Worm (Caenorhabditis elegans) whole organism, mixed stage, embryonic: ENCODE results near the gene aagr-3.

ENCODE experiments used
- M03D4.4 ChIP-seq: sonication (generic microtip); optimal IDR thresholded peaks from 2 replicates; lab custom pipeline; 2017; ENCODE audit warnings: mild to moderate bottlenecking, missing genetic modification characterization, missing compliant biosample characterization
- bed-3 ChIP-seq: fragments of 200-800 bp; sonication (Bioruptor generic); optimal IDR thresholded peaks from 3 replicates; lab custom pipeline; 2018; ENCODE audit warnings: mild to moderate bottlenecking, missing genetic modification characterization, moderate library complexity, missing compliant biosample characterization
- blmp-1 ChIP-seq: fragments of 150-350 bp; optimal IDR thresholded peaks from 2 replicates; lab custom pipeline; 2014; ENCODE audit warnings: missing biosample characterization, missing genetic modification characterization
- ceh-39 ChIP-seq: fragments of 150-350 bp; optimal IDR thresholded peaks from 2 replicates; lab custom pipeline; 2014; ENCODE audit warnings: missing biosample characterization, missing genetic modification characterization
- ceh-43 ChIP-seq: fragments of 200-800 bp; sonication (Bioruptor generic); optimal IDR thresholded peaks from 2 replicates; lab custom pipeline; 2018; ENCODE audit warnings: mild to moderate bottlenecking, missing genetic modification characterization, moderate library complexity, missing compliant biosample characterization
- ceh-83 ChIP-seq: fragments of 200-800 bp; sonication (Bioruptor generic); optimal IDR thresholded peaks from 2 replicates; lab custom pipeline; 2018; ENCODE audit warnings: mild to moderate bottlenecking, missing genetic modification characterization, missing compliant biosample characterization
- ces-1 ChIP-seq: fragments of 150-350 bp; optimal IDR thresholded peaks from 2 replicates; lab custom pipeline; 2014; ENCODE audit warnings: missing biosample characterization, missing genetic modification reagents, missing genetic modification characterization
- drap-1 ChIP-seq: fragments of 200-800 bp; sonication (Bioruptor generic); optimal IDR thresholded peaks from 3 replicates; lab custom pipeline; 2018; ENCODE audit warnings: mild to moderate bottlenecking, missing genetic modification characterization, missing compliant biosample characterization
- flh-1 ChIP-seq: fragments of 200-800 bp; sonication (Bioruptor generic); optimal IDR thresholded peaks from 2 replicates; lab custom pipeline; 2018; ENCODE audit warnings: mild to moderate bottlenecking, missing genetic modification characterization, moderate library complexity, missing compliant biosample characterization
- ham-2 ChIP-seq: fragments of 200-800 bp; sonication (Bioruptor generic); optimal IDR thresholded peaks from 2 replicates; lab custom pipeline; 2018; ENCODE audit warnings: mild to moderate bottlenecking, missing genetic modification characterization, missing compliant biosample characterization
- hlh-1 ChIP-seq: fragments of 150-350 bp; optimal IDR thresholded peaks from 2 replicates; lab custom pipeline; 2014; ENCODE audit warnings: missing biosample characterization, missing genetic modification reagents, missing genetic modification characterization
- lin-13 ChIP-seq: fragments of 150-350 bp; optimal IDR thresholded peaks from 2 replicates; lab custom pipeline; 2014; ENCODE audit warnings: missing biosample characterization, missing genetic modification characterization
- lin-32 ChIP-seq: fragments of 200-800 bp; sonication (Bioruptor generic); optimal IDR thresholded peaks from 2 replicates; lab custom pipeline; 2018; ENCODE audit warnings: mild to moderate bottlenecking, missing genetic modification characterization, missing compliant biosample characterization
- lsy-2 ChIP-seq: fragments of 150-350 bp; optimal IDR thresholded peaks from 2 replicates; lab custom pipeline; 2014; ENCODE audit warnings: missing biosample characterization, missing genetic modification characterization
- mab-5 ChIP-seq: fragments of 150-350 bp; optimal IDR thresholded peaks from 2 replicates; lab custom pipeline; 2014; ENCODE audit warnings: missing biosample characterization, missing genetic modification characterization
- mep-1 ChIP-seq: fragments of 150-350 bp; optimal IDR thresholded peaks from 2 replicates; lab custom pipeline; 2017; ENCODE audit warnings: missing biosample characterization, missing genetic modification reagents, missing genetic modification characterization, inconsistent platforms
- mls-2 ChIP-seq: sonication (generic microtip); optimal IDR thresholded peaks from 2 replicates; lab custom pipeline; 2016; ENCODE audit warnings: mild to moderate bottlenecking, missing genetic modification characterization, moderate library complexity, missing compliant biosample characterization
- nhr-12 ChIP-seq: fragments of 150-350 bp; optimal IDR thresholded peaks from 2 replicates; lab custom pipeline; 2014; ENCODE audit warnings: missing biosample characterization, missing genetic modification characterization
- nhr-2 ChIP-seq: fragments of 150-350 bp; optimal IDR thresholded peaks from 2 replicates; lab custom pipeline; 2014; ENCODE audit warnings: missing biosample characterization, missing genetic modification characterization
- nhr-237 ChIP-seq: fragments of 150-350 bp; optimal IDR thresholded peaks from 2 replicates; lab custom pipeline; 2014; ENCODE audit warnings: missing biosample characterization, missing genetic modification characterization
- nhr-76 ChIP-seq: sonication (generic microtip); optimal IDR thresholded peaks from 2 replicates; lab custom pipeline; 2017; ENCODE audit warnings: missing biosample characterization, missing genetic modification characterization
- pha-4 ChIP-seq: fragments of 150-350 bp; optimal IDR thresholded peaks from 2 replicates; lab custom pipeline; 2018; ENCODE audit warnings: missing biosample characterization, missing genetic modification reagents, missing genetic modification characterization
- sem-2 ChIP-seq: fragments of 200-800 bp; sonication (Bioruptor generic); optimal IDR thresholded peaks from 2 replicates; lab custom pipeline; 2018; ENCODE audit warnings: mild to moderate bottlenecking, missing genetic modification characterization, missing compliant biosample characterization
- snpc-4 ChIP-seq: fragments of 150-350 bp; optimal IDR thresholded peaks from 2 replicates; lab custom pipeline; 2014; ENCODE audit warnings: missing biosample characterization, missing genetic modification characterization
- sptf-1 ChIP-seq: sonication (generic microtip); optimal IDR thresholded peaks from 2 replicates; lab custom pipeline; 2017; ENCODE audit warnings: mild to moderate bottlenecking, missing genetic modification characterization, moderate library complexity, missing compliant biosample characterization
- tbx-8 ChIP-seq: fragments of 200-800 bp; sonication (Bioruptor generic); optimal IDR thresholded peaks from 2 replicates; lab custom pipeline; 2018; ENCODE audit warnings: mild to moderate bottlenecking, missing genetic modification characterization, moderate library complexity, missing compliant biosample characterization
- unc-120 ChIP-seq: sonication (generic microtip); optimal IDR thresholded peaks from 2 replicates; lab custom pipeline; 2017; ENCODE audit warnings: missing genetic modification characterization, missing compliant biosample characterization; ENCODE audit not compliant: poor library complexity, severe bottlenecking
- unc-39 ChIP-seq: fragments of 150-350 bp; optimal IDR thresholded peaks from 2 replicates; lab custom pipeline; 2014; ENCODE audit warnings: missing biosample characterization, missing genetic modification characterization
- unc-62 ChIP-seq: fragments of 150-350 bp; optimal IDR thresholded peaks from 2 replicates; lab custom pipeline; 2014; ENCODE audit warnings: missing biosample characterization, missing genetic modification reagents, missing genetic modification characterization
- zip-8 ChIP-seq: fragments of 150-350 bp; optimal IDR thresholded peaks from 2 replicates; lab custom pipeline; 2014; ENCODE audit warnings: missing biosample characterization, missing genetic modification characterization
- ztf-11 ChIP-seq: fragments of 150-350 bp; optimal IDR thresholded peaks from 2 replicates; lab custom pipeline; 2014; ENCODE audit warnings: missing biosample characterization, missing genetic modification characterization

Gene aagr-3

DNA sequence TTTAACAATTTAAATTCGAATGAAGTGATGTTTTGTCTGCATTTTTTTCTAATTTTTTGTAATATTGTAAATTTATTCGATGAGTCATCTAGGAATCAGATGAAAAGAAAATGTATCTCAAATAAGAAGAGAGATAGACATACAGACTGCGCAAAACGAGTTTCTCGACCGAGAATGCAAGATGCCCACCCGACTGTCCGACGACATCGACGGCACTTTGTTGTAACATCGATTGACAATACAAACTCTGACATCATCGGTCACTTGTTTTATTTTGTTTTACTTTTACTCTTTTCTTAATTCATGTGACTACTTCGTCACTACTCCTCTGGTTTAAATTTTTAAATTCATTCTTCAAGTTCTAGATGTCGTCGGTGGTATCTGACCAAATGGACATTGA, 11.5 kb upstream of the aagr-3 start, which contains the start of gene sta-2:
Gene sta-2 (plus strand): TSS at position 349 of the 400 bp plus-strand sequence.
- TF ChIP-seq nhr-12 (tag; lab: Kevin White, UChicago) (no peak), bed-3 (GFP tag; lab: Kevin White, UChicago) (no peak), lin-32 (GFP tag; lab: Kevin White, UChicago) (no peak), pha-4 (tag; lab: Kevin White, UChicago) (no peak), lin-13 (no peak), unc-39 (tag; lab: Kevin White, UChicago) (no peak), ceh-43 (no peak), ceh-83 (GFP tag; lab: Kevin White, UChicago) (no peak), unc-62 (no peak), snpc-4 (tag; lab: Kevin White, UChicago) (no peak), unc-120 (tag; lab: Kevin White, UChicago) (no peak), sptf-1 (tag; lab: Kevin White, UChicago) (no peak), M03D4.4 (no peak), nhr-76 (tag; lab: Kevin White, UChicago) (no peak), drap-1 (GFP tag; lab: Kevin White, UChicago) (no peak), sem-2 (GFP tag; lab: Kevin White, UChicago) (no peak), mep-1 (tag; lab: Kevin White, UChicago) (no peak), ztf-11 (tag; lab: Kevin White, UChicago) (no peak)

DNA sequence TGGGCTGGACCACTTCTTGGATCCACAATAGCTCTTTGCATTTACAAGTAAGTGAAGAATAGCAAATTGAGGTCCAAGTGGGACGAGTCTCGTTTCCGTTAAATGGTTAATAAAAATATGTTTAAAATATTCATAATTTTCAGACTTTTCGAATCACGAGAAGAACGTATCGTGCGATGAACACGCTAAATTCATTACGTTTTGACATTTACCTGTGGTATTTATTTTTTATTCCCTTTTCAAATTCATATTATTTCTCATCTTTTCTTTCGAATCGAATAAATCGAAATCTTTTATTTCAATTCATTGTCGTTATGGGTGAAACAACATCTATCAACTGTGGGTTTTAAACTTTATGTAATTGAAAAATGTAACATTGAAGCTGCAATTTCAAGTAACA, 10.1 kb upstream of the aagr-3 start, which contains the start of gene marc-1:
Gene marc-1 (plus strand): TSS at position 301 of the 400 bp plus-strand sequence.
- TF ChIP-seq mls-2 (tag; lab: Kevin White, UChicago) (no peak), ceh-43 (no peak), ces-1 (GFP tag; lab: Kevin White, UChicago) (no peak), M03D4.4 (no peak)

DNA sequence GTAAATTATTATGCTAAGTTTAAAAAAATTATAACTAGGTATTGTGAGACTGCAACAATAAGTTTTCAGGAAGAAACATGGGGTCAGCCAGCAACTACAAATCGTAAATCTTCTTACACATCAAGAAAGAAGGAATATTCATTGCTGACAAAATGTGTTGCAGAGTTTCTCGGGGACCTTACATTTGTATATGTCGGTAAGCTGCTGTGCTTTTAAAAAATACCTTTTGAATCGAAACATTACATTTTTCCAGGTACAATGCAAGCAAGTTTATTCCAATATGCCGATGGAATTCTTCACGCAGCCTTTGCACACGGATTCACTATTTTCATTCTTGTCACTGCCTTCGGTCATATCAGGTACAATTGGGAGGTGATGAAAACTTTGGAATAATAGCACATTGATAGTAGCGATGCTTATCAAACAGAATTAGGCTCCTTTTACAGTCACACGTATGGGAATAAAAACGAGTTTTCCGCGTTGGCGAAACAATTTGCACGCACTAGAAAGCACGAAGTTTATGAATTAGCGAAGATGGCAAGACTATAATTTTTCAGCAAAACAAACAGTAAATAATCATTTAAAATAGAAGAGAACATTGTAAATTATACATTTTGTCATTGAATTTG, 8.9 kb upstream of the aagr-3 start:
- TF ChIP-seq sptf-1 (tag; lab: Kevin White, UChicago) (no peak), mep-1 (tag; lab: Kevin White, UChicago) (no peak), unc-39 (tag; lab: Kevin White, UChicago) (no peak), pha-4 (tag; lab: Kevin White, UChicago) (no peak), nhr-76 (tag; lab: Kevin White, UChicago) (no peak), snpc-4 (tag; lab: Kevin White, UChicago) (no peak), flh-1 (GFP tag; lab: Kevin White, UChicago) (no peak), tbx-8 (no peak), unc-62 (no peak)
- TF ChIP-seq, all 35 proteins: peak for 0

DNA sequence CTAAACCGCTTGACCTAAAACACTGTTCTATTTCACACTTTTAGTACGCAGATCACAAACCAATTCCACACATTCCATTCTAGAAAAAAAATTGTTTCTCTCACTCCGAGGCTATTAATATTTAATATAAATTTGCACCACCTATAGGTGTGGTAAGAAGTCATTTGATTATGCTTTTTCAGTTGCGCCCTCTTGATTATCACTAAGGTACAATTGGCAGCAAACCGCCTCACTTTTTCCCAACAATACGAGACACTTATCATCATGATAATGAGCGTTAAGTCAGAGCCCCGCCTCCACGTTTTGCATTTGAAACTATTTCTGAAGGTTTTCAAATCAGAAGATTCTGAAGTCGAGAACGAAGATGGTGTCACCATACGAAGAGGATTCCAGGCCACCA, 8.0 kb upstream of the aagr-3 start, which contains the start of gene aqp-4:
Gene aqp-4 (plus strand): TSS at position 270 of the 400 bp plus-strand sequence.
- TF ChIP-seq hlh-1 (tag; lab: Kevin White, UChicago) (no peak), nhr-12 (tag; lab: Kevin White, UChicago) (no peak), snpc-4 (tag; lab: Kevin White, UChicago) (no peak), mls-2 (tag; lab: Kevin White, UChicago) (no peak), ceh-39 (no peak), zip-8 (tag; lab: Kevin White, UChicago) (no peak), lsy-2 (tag; lab: Kevin White, UChicago) (no peak), blmp-1 (tag; lab: Kevin White, UChicago) (no peak), ham-2 (no peak), ztf-11 (tag; lab: Kevin White, UChicago) (no peak), unc-62 (no peak), drap-1 (GFP tag; lab: Kevin White, UChicago) (no peak), nhr-237 (tag; lab: Kevin White, UChicago) (no peak), nhr-2 (tag; lab: Kevin White, UChicago) (no peak)
- TF ChIP-seq, all 35 proteins: peak for 0

DNA sequence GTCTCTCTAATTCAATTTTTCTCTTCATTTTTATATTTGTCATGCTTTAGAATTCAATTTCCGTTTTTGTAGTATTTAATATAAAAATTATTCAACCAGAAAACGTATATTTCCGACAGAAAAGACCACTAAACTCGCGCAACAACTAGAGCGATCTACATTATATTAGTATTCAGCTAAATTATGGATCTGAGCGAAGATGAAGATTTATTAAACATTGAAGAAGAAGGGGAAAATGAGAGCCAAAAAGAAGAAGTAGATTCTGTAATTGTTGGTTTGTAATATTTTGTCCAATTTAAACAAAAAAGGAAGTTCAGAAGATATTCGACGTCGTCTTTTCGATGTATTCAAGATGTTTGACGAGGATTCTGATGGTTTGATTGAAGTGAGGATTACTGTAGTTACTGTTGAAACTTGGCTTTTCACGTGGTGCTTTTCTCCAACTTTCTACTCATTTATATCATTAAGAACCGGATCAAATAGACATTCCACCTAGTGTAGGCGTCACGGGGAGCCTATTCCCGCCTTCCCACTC, 4.7 kb upstream of the aagr-3 start, which contains the start of gene cal-7:
Gene cal-7 (plus strand): TSS at position 184 of the 535 bp plus-strand sequence.
- no peak for TF ChIP-seq blmp-1 (tag; lab: Kevin White, UChicago)
- TF ChIP-seq lin-32 (GFP tag; lab: Kevin White, UChicago), result no peak
- TF ChIP-seq lsy-2 (tag; lab: Kevin White, UChicago), result no peak
- TF ChIP-seq pha-4 (tag; lab: Kevin White, UChicago), result no peak
- TF ChIP-seq ztf-11 (tag; lab: Kevin White, UChicago), result no peak
- no peak for TF ChIP-seq ham-2
- no peak for TF ChIP-seq snpc-4 (tag; lab: Kevin White, UChicago)
- no peak for TF ChIP-seq mab-5 (tag; lab: Kevin White, UChicago)
- no peak for TF ChIP-seq M03D4.4
- TF ChIP-seq zip-8 (tag; lab: Kevin White, UChicago), result no peak
- no peak for TF ChIP-seq unc-62
- no peak for TF ChIP-seq ceh-39
- no peak for TF ChIP-seq nhr-2 (tag; lab: Kevin White, UChicago)
